Worm (Caenorhabditis elegans): ENCODE results near the gene Y14H12B.2.

Y14H12B.2 gene

DNA sequence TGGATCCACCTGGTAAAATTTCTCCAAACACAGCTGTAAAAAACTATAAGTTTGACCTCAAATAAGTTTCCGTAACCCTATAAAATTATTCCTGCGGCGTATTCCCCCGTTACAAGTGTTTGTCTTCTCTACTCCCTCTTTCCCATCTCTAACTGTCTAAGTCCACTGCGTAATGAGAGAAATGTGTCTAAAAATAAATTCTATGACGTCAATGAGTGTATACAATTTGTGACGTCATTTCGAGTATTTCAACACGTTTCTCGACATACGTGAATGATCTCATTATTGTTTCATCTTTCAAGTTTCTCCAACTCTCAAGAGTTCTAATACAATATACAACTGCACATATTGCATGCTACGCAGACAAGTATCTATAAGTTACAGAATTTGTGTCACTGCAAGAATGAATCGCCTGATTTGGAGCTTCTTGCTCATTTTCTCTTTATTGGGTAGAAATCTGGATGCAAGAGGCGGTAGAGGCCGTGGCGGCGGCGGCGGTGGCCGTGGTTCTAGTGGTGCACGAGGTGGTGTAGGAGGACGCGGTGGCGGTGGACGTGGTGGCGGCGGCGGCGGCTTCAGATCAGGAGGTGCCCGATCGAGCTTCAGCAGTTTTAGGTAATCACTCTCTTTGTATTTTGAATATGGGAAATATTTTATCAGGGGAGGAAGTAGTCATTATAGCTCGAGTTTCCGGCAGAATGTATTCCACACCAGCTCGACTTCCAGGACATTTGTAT, 35.6 kb downstream of the Y14H12B.2 start, which contains the start of gene F53C3.6 (continued):
- TF ChIP-seq mel-28 (tag; optimal IDR thresholded peaks at IDR 0.05; ENCODE audit: borderline replicate concordance) = no peak
- TF ChIP-seq xnd-1 (tag; optimal IDR thresholded peaks at IDR 0.05) = no peak
- no peak for TF ChIP-seq F23B12.7 (tag; optimal IDR thresholded peaks at IDR 0.05; ENCODE audit: insufficient read depth)

DNA sequence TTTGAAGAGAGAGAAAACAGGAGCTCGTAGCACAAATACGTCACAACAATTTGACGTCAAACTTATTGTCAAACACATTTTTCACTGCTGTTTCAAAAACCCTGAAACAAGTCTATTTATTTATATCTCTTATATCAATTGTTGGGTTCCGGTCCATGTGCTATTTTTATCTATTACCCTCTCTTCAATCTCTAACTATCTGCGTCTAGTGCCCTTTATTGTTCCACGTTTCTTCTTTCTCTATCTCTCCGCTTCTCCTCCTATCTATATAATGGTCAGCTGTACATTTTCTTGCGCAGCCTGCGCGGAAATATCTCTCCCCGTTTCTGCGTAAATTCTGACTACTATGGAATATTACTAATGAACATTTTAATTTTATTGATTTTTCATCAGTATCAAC, 36.6 kb downstream of the Y14H12B.2 start:
- TF ChIP-seq rcor-1 (GFP tag; IDR thresholded peaks at IDR 0.05) = no peak
- TF ChIP-seq ztf-28 (GFP tag; IDR thresholded peaks at IDR 0.05) = no peak
- TF ChIP-seq hmg-1.2 (GFP tag; IDR thresholded peaks at IDR 0.05) = peak; percentile 88

DNA sequence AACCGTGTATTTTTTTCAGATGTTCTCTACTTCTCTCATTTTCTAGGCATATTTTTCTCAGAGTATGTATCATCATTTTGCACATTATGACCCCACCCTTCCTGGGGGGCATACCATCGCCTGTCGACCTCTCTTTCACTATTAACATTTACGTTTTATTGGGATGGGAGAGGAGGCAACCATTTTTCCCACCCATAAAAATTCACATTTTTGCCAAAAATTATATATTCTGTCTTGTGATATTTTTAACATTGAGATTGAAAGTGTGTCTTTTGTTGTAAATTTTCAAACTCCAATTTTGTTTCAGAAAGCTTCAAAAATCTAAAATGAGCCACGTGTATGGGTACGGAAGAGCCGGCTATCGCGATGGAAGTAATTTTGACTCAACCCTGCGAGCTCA, 38.8 kb downstream of the Y14H12B.2 start, which contains the start of gene F53C3.7:
F53C3.7 (plus strand) TSS at position 301 of the 400 bp plus-strand sequence.
- TF ChIP-seq Y95B8A.8 (GFP tag; IDR thresholded peaks at IDR 0.05) (no peak), ceh-91 (GFP tag; IDR thresholded peaks at IDR 0.05) (no peak), mxl-1 (tag; optimal IDR thresholded peaks at IDR 0.05) (no peak), dox-1 (GFP tag; IDR thresholded peaks at IDR 0.05) (no peak), madf-3 (GFP tag; IDR thresholded peaks at IDR 0.05) (no peak), ceh-40 (GFP tag; IDR thresholded peaks at IDR 0.05) (no peak)

ce11 chrII:3893911-3894310, 39.6 kb downstream of the Y14H12B.2 start:
- TF ChIP-seq ceh-27 (GFP tag; optimal IDR thresholded peaks at IDR 0.05) (no peak), ekl-4 (GFP tag; IDR thresholded peaks at IDR 0.05) (no peak), ztf-3 (GFP tag; optimal IDR thresholded peaks at IDR 0.05) (no peak), zfh-2 (GFP tag; conservative IDR thresholded peaks at IDR 0.05) (no peak), egrh-3 (GFP tag; IDR thresholded peaks at IDR 0.05) (no peak), B0035.1 (tag; optimal IDR thresholded peaks at IDR 0.05) (no peak), nhr-179 (tag; optimal IDR thresholded peaks at IDR 0.05) (no peak), B0261.1 (tag; optimal IDR thresholded peaks at IDR 0.05) (no peak), ztf-26 (tag; optimal IDR thresholded peaks at IDR 0.05) (no peak)

DNA sequence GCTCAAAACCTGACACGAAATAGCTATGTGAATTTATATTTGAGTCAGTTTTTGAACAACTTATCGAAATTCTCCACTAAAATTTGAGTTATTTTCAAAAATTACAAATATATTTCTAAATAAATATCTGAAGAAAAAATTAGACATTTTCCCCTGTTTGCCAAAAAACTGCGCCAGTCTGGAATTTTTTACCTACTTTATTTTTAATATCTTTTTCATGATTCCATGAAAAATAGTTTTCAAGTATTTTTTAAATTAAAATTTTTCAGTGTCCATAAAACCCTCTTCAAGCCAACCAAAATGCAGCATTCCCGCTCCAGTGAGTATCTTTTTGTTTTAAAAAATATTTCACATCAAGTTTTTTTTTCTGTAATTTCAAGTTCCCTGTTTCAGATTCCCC, 42.4 kb downstream of the Y14H12B.2 start, which contains the start of gene F53C3.8:
F53C3.8 (plus strand) TSS at position 301 of the 400 bp plus-strand sequence.
- TF ChIP-seq egl-18 (GFP tag; IDR thresholded peaks at IDR 0.05) (no peak), Y53F4B.3 (GFP tag; IDR thresholded peaks at IDR 0.05) (no peak), nhr-27 (tag; optimal IDR thresholded peaks at IDR 0.05) (no peak)

All from whole organism, young adult.